Fruit fly (Drosophila melanogaster): ENCODE data around the gene CG18558.

Gene CG18558

dm6 chr2L:2882968-2883702, 38.8 kb upstream of the CG18558 start (continued):
- TF ChIP-seq nom (GFP tag; optimal IDR thresholded peaks at IDR 0.05) (no peak), D19A (tag; optimal IDR thresholded peaks at IDR 0.05) (peak; percentile 48), TFAM (GFP tag; optimal IDR thresholded peaks at IDR 0.05) (no peak), CG10959 (GFP tag; IDR thresholded peaks at IDR 0.05) (no peak), cwo (GFP tag; optimal IDR thresholded peaks at IDR 0.05) (peak; percentile 26), CG11723 (GFP tag; optimal IDR thresholded peaks at IDR 0.05) (peak; percentile 8), CG1792 (GFP tag; optimal IDR thresholded peaks at IDR 0.05) (peak; percentile 6), E2f1 (GFP tag; IDR thresholded peaks at IDR 0.05) (0 out of 2 replicates have a peak, but pooled peaks have one; percentile 7), Sox100B (GFP tag; optimal IDR thresholded peaks at IDR 0.05) (peak; percentile 17), Hr51 (GFP tag; optimal IDR thresholded peaks at IDR 0.05) (peak; percentile 36 to 75), Fer1 (GFP tag; optimal IDR thresholded peaks at IDR 0.05) (peak; percentile 76), dysf (GFP tag; IDR thresholded peaks at IDR 0.05) (peak; percentile 35; the same call in 1 of the 3 replicates), HLH4C (GFP tag; IDR thresholded peaks at IDR 0.05; ENCODE audit: partially characterized antibody) (no peak), ken (GFP tag; IDR thresholded peaks at IDR 0.05) (no peak), CG8924 (tag; optimal IDR thresholded peaks at IDR 0.05) (peak; percentile 47), cas (GFP tag; IDR thresholded peaks at IDR 0.05) (no peak), HLH54F (GFP tag; optimal IDR thresholded peaks at IDR 0.05) (no peak), CG15696 (tag; optimal IDR thresholded peaks at IDR 0.05) (no peak), MBD-R2 (GFP tag; IDR thresholded peaks at IDR 0.05) (peak; percentile 56), CG13296 (GFP tag; optimal IDR thresholded peaks at IDR 0.05) (peak; percentile 66), croc (GFP tag; conservative IDR thresholded peaks at IDR 0.05) (no peak), pfk (GFP tag; optimal IDR thresholded peaks at IDR 0.05) (peak; percentile 3), row (GFP tag; IDR thresholded peaks at IDR 0.05) (peak; percentile 79), CG2129 (GFP tag; IDR thresholded peaks at IDR 0.05; ENCODE audit: partially characterized antibody) (no peak), vvl (GFP tag; IDR thresholded peaks at IDR 0.05) (peak; percentile 45), CG2678 (tag; optimal IDR thresholded peaks at IDR 0.05) (peak; percentile 61), CG9932 (GFP tag; IDR thresholded peaks at IDR 0.05) (peak; percentile 50), Elba2 (GFP tag; optimal IDR thresholded peaks at IDR 0.05) (no peak), fu2 (GFP tag; optimal IDR thresholded peaks at IDR 0.05) (peak; percentile 18), ab (GFP tag; optimal IDR thresholded peaks at IDR 0.05) (no peak), CG18599 (GFP tag; optimal IDR thresholded peaks at IDR 0.05) (peak; percentile 57), CG7786 (GFP tag; optimal IDR thresholded peaks at IDR 0.05) (peak; percentile 17), zfh2 (GFP tag; optimal IDR thresholded peaks at IDR 0.05) (peak; percentile 62), usp (GFP tag; optimal IDR thresholded peaks at IDR 0.05) (no peak), CG9215 (GFP tag; IDR thresholded peaks at IDR 0.05) (no peak), psq (GFP tag; optimal IDR thresholded peaks at IDR 0.05) (no peak), Mes4 (GFP tag; optimal IDR thresholded peaks at IDR 0.05) (peak; percentile 19), CG31224 (GFP tag; IDR thresholded peaks at IDR 0.05) (peak; percentile 12; the same call in 1 of the 2 replicates), chif (GFP tag; optimal IDR thresholded peaks at IDR 0.05) (peak in 1 of 2 experiments; percentile 4), ewg (GFP tag; optimal IDR thresholded peaks at IDR 0.05) (no peak), vnd (GFP tag; IDR thresholded peaks at IDR 0.05; ENCODE audit: partially characterized antibody) (no peak), PHDP (tag; optimal IDR thresholded peaks at IDR 0.05) (peak; percentile 61), CG4282 (GFP tag; optimal IDR thresholded peaks at IDR 0.05) (no peak), ase (GFP tag; IDR thresholded peaks at IDR 0.05) (no peak), CG11696 (GFP tag; IDR thresholded peaks at IDR 0.05) (peak; percentile 27; the same call in 1 of the 2 replicates), nerfin-2 (GFP tag; IDR thresholded peaks at IDR 0.05; ENCODE audit: partially characterized antibody) (no peak), CG10654 (GFP tag; optimal IDR thresholded peaks at IDR 0.05) (peak; percentile 7), bigmax (GFP tag; optimal IDR thresholded peaks at IDR 0.05) (no peak), scrt (GFP tag; optimal IDR thresholded peaks at IDR 0.05) (peak; percentile 15)
